Worm (Caenorhabditis elegans) whole organism, L1 larva: ENCODE measurements around the gene irg-2.

ENCODE experiments used
- C16A3.4 ChIP-seq: fragments of 150-350 bp; optimal IDR thresholded peaks from 2 replicates; lab custom pipeline; 2014; ENCODE audit warnings: missing biosample characterization, missing genetic modification characterization
- F16B12.6 ChIP-seq: fragments of 150-350 bp; optimal IDR thresholded peaks from 2 replicates; lab custom pipeline; 2014; ENCODE audit warnings: missing biosample characterization, missing genetic modification characterization
- aha-1 ChIP-seq: fragments of 150-350 bp; optimal IDR thresholded peaks from 2 replicates; lab custom pipeline; 2014; ENCODE audit warnings: missing biosample characterization, missing genetic modification characterization
- ceh-63 ChIP-seq: fragments of 200-800 bp; sonication (Bioruptor generic); optimal IDR thresholded peaks from 2 replicates; lab custom pipeline; 2018; ENCODE audit warnings: mild to moderate bottlenecking, missing genetic modification characterization, missing compliant biosample characterization
- ceh-88 ChIP-seq: fragments of 200-800 bp; sonication (Bioruptor generic); IDR thresholded peaks from 2 replicates; pipeline ENCODE4 v1.3.6; 2022; ENCODE audit warnings: missing genetic modification characterization, missing compliant biosample characterization
- dpl-1 ChIP-seq, 3 experiments: fragments of 150-350 bp in 2 of 3; sonication (generic microtip) in 1 of 3; optimal IDR thresholded peaks; 2 replicates each; lab custom pipeline; 2014 to 2017; ENCODE audit warnings: missing biosample characterization in 3 of 3, missing genetic modification characterization in 3 of 3, missing genetic modification reagents in 3 of 3
- dsc-1 ChIP-seq: sonication (generic microtip); optimal IDR thresholded peaks from 2 replicates; lab custom pipeline; 2016; ENCODE audit warnings: mild to moderate bottlenecking, missing genetic modification characterization, missing compliant biosample characterization
- efl-1 ChIP-seq, 4 experiments: fragments of 150-350 bp; optimal IDR thresholded peaks in 3 of 4; peaks in 1 of 4; 1 replicate in 1 of 4; 2 replicates in 3 of 4; lab custom pipeline; 2014; ENCODE audit warnings: missing biosample characterization in 2 of 4, missing genetic modification characterization in 2 of 4, missing genetic modification reagents in 2 of 4
- efl-3 ChIP-seq: fragments of 200-800 bp; sonication (Bioruptor generic); optimal IDR thresholded peaks from 2 replicates; lab custom pipeline; 2018; ENCODE audit warnings: mild to moderate bottlenecking, missing genetic modification characterization, missing compliant biosample characterization
- egl-13 ChIP-seq: sonication (generic microtip); optimal IDR thresholded peaks from 2 replicates; lab custom pipeline; 2016; ENCODE audit warnings: missing genotype, missing genetic modification reagents, missing genetic modification characterization, missing compliant biosample characterization
- fkh-10 ChIP-seq: sonication (generic microtip); optimal IDR thresholded peaks from 2 replicates; lab custom pipeline; 2017; ENCODE audit warnings: missing biosample characterization, missing genetic modification reagents, missing genetic modification characterization
- fkh-8 ChIP-seq: sonication (generic microtip); optimal IDR thresholded peaks from 2 replicates; lab custom pipeline; 2016; ENCODE audit warnings: mild to moderate bottlenecking, missing genetic modification characterization, missing compliant biosample characterization
- fos-1 ChIP-seq: fragments of 150-350 bp; optimal IDR thresholded peaks from 2 replicates; lab custom pipeline; 2014; ENCODE audit warnings: missing biosample characterization, missing genetic modification characterization
- grh-1 ChIP-seq: fragments of 200-800 bp; sonication (Bioruptor generic); IDR thresholded peaks from 2 replicates; pipeline ENCODE4 v1.3.6; 2022; ENCODE audit warnings: missing genetic modification reagents, missing genetic modification characterization, missing compliant biosample characterization
- hlh-17 ChIP-seq: fragments of 200-800 bp; sonication (Bioruptor generic); optimal IDR thresholded peaks from 2 replicates; lab custom pipeline; 2018; ENCODE audit warnings: missing genetic modification characterization, mild to moderate bottlenecking, missing compliant biosample characterization, moderate library complexity, borderline replicate concordance
- hlh-4 ChIP-seq: sonication (generic microtip); optimal IDR thresholded peaks from 2 replicates; lab custom pipeline; 2016; ENCODE audit warnings: mild to moderate bottlenecking, missing genetic modification characterization, missing compliant biosample characterization
- hpl-2 ChIP-seq: fragments of 150-350 bp; optimal IDR thresholded peaks from 2 replicates; lab custom pipeline; 2014; ENCODE audit warnings: missing biosample characterization, missing genetic modification reagents, missing genetic modification characterization
- isw-1 ChIP-seq: fragments of 200-800 bp; sonication (Bioruptor generic); IDR thresholded peaks from 2 replicates; pipeline ENCODE4 v1.3.6; 2022; ENCODE audit warnings: missing genetic modification characterization, missing compliant biosample characterization
- lin-13 ChIP-seq: fragments of 150-350 bp; optimal IDR thresholded peaks from 2 replicates; lab custom pipeline; 2014; ENCODE audit warnings: missing biosample characterization, missing genetic modification reagents, missing genetic modification characterization
- lin-15B ChIP-seq: fragments of 150-350 bp; sonication (generic microtip); optimal IDR thresholded peaks from 3 replicates; lab custom pipeline; 2014; ENCODE audit warnings: missing biosample characterization, missing genetic modification characterization
- lin-35 ChIP-seq, 2 experiments: fragments of 150-350 bp; optimal IDR thresholded peaks; 2 replicates each; lab custom pipeline; 2014; ENCODE audit warnings: missing biosample characterization in 2 of 2, missing genetic modification characterization in 2 of 2, missing genetic modification reagents in 2 of 2
- lsy-2 ChIP-seq, 2 experiments: fragments of 150-350 bp; optimal IDR thresholded peaks; 2 replicates each; lab custom pipeline; 2014; ENCODE audit warnings: missing biosample characterization in 2 of 2, missing genetic modification characterization in 2 of 2
- mab-9 ChIP-seq: fragments of 200-800 bp; sonication (Bioruptor generic); IDR thresholded peaks from 2 replicates; pipeline ENCODE4 v1.3.6; 2022; ENCODE audit warnings: missing genetic modification reagents, missing genetic modification characterization, missing compliant biosample characterization
- nhr-19 ChIP-seq: fragments of 200-800 bp; sonication (Bioruptor generic); conservative IDR thresholded peaks from 2 replicates; pipeline ENCODE4 v1.3.6; 2022; ENCODE audit warnings: missing genetic modification characterization, missing compliant biosample characterization
- nhr-20 ChIP-seq: sonication (generic microtip); optimal IDR thresholded peaks from 2 replicates; lab custom pipeline; 2016; ENCODE audit warnings: mild to moderate bottlenecking, missing genetic modification characterization, missing compliant biosample characterization
- nhr-47 ChIP-seq: sonication (generic microtip); optimal IDR thresholded peaks from 2 replicates; lab custom pipeline; 2016; ENCODE audit warnings: mild to moderate bottlenecking, missing genetic modification characterization, moderate library complexity, missing compliant biosample characterization
- nhr-76 ChIP-seq: sonication (generic microtip); optimal IDR thresholded peaks from 2 replicates; lab custom pipeline; 2017; ENCODE audit warnings: missing biosample characterization, missing genetic modification characterization
- nhr-85 ChIP-seq: sonication (generic microtip); peaks from one replicate; lab custom pipeline; 2016; ENCODE audit warnings: missing genetic modification characterization, inconsistent platforms, missing compliant biosample characterization
- nhr-90 ChIP-seq: sonication (generic microtip); optimal IDR thresholded peaks from 2 replicates; lab custom pipeline; 2016; ENCODE audit warnings: mild to moderate bottlenecking, missing genetic modification characterization, missing compliant biosample characterization; ENCODE audit not compliant: poor library complexity
- pax-3 ChIP-seq: fragments of 200-800 bp; sonication (Bioruptor generic); optimal IDR thresholded peaks from 2 replicates; lab custom pipeline; 2018; ENCODE audit warnings: mild to moderate bottlenecking, missing genetic modification characterization, moderate library complexity, missing compliant biosample characterization
- rnt-1 ChIP-seq: sonication (generic microtip); optimal IDR thresholded peaks from 2 replicates; lab custom pipeline; 2016; ENCODE audit warnings: mild to moderate bottlenecking, missing genetic modification characterization, moderate library complexity, missing compliant biosample characterization
- snpc-4 ChIP-seq: fragments of 150-350 bp; optimal IDR thresholded peaks from 2 replicates; lab custom pipeline; 2014; ENCODE audit warnings: missing biosample characterization, missing genetic modification characterization
- snu-23 ChIP-seq: sonication (generic microtip); optimal IDR thresholded peaks from 2 replicates; lab custom pipeline; 2016; ENCODE audit warnings: missing genetic modification characterization, missing compliant biosample characterization
- sptf-1 ChIP-seq: fragments of 150-350 bp; optimal IDR thresholded peaks from 2 replicates; lab custom pipeline; 2014; ENCODE audit warnings: missing biosample characterization, missing genetic modification characterization
- swsn-7 ChIP-seq: sonication (generic microtip); optimal IDR thresholded peaks from 2 replicates; lab custom pipeline; 2016; ENCODE audit warnings: missing genetic modification characterization, missing compliant biosample characterization
- unc-86 ChIP-seq: sonication (generic microtip); optimal IDR thresholded peaks from 2 replicates; lab custom pipeline; 2016; ENCODE audit warnings: missing genetic modification characterization, missing compliant biosample characterization
- unc-98 ChIP-seq: fragments of 200-800 bp; sonication (Bioruptor generic); IDR thresholded peaks from 2 replicates; pipeline ENCODE4 v1.3.6; 2022; ENCODE audit warnings: missing genetic modification characterization, missing compliant biosample characterization
- xbp-1 ChIP-seq: sonication (generic microtip); optimal IDR thresholded peaks from 2 replicates; lab custom pipeline; 2016; ENCODE audit warnings: missing genetic modification characterization, missing compliant biosample characterization

irg-2 gene

DNA sequence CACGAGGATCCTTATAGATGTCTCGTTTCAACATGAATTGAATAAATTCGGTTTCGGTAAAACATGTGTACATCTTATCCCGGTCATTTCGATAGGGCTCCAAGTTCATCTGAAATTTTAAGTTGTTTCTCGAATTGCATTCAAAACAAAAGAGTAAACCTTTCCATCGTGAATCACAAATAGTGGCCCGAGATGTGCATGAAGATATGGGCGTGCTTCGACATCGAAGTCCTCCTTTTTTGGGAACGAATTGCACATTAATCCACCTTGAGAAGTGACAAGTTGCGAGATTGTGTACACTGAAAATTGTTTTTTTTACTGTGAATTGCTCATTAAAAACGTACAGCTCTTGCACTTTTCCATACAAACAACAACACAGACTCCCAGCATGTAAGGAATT lies 14.2 kb downstream of the irg-2 start:
- no peak for TF ChIP-seq snpc-4 (tag; lab: Kevin White, UChicago)
- TF ChIP-seq egl-13 (tag; lab: Kevin White, UChicago) = no peak
- no peak for TF ChIP-seq snu-23
- no peak for TF ChIP-seq lin-13 (GFP tag; lab: Kevin White, UChicago)
- no peak for TF ChIP-seq hlh-4 (tag; lab: Kevin White, UChicago)
- no peak for TF ChIP-seq hpl-2 (GFP tag; lab: Kevin White, UChicago)
- no peak for TF ChIP-seq lin-15B (tag; lab: Kevin White, UChicago)
- no peak for TF ChIP-seq hlh-17
- TF ChIP-seq efl-3 (GFP tag; lab: Kevin White, UChicago) = no peak
- TF ChIP-seq nhr-90 = no peak
- no peak for TF ChIP-seq aha-1
- TF ChIP-seq fkh-10 (GFP tag; lab: Kevin White, UChicago) = no peak
- no peak for TF ChIP-seq sptf-1 (tag; lab: Kevin White, UChicago)
- no peak for TF ChIP-seq nhr-76 (tag; lab: Kevin White, UChicago)
- TF ChIP-seq isw-1 = no peak
- no peak for TF ChIP-seq pax-3
- no peak for TF ChIP-seq ceh-63 (GFP tag; lab: Kevin White, UChicago)
- TF ChIP-seq fos-1 (tag; lab: Kevin White, UChicago) = no peak
- no peak for TF ChIP-seq C16A3.4 (tag; lab: Kevin White, UChicago)

DNA sequence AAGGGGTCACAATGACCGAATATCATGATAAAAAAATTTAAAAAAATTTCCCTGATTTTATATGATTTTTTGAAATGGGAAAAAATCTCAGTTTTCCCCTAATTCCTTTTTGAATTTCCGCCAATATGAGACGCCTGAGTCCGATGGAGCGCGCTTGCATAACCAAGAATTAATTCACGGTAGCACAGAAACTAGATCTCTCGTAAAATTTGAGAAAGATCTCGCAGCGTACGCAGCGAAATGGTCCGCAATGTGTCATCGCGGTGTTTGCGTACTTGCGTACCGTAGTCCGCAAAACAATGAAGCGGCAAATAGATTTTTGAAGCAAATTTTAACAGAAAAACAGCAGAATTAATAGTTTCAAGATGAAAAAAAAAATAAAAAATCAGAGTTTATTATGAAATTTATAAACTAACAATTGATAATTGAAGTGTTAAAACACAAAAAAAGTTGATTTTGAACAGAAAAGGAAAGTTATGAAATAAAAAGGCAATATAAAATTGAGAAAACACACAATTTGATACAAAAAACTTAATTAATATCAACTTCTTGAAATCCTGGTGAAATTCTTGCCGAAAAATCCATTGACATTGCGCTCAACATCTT lies 21.7 kb downstream of the irg-2 start:
- TF ChIP-seq mab-9 (GFP tag; lab: Robert Waterston, UW) = peak; percentile 84
- peak; percentile 42 to 67 (median 48) for TF ChIP-seq dpl-1 (GFP tag; optimal IDR thresholded peaks at IDR 0.05; lab: Kevin White, UChicago)
- peak; percentile 37 for TF ChIP-seq swsn-7 (tag; lab: Kevin White, UChicago)
- TF ChIP-seq fkh-8 (tag; lab: Kevin White, UChicago) = peak; percentile 19
- TF ChIP-seq ceh-88 (GFP tag; lab: Robert Waterston, UW) = peak; percentile 84
- TF ChIP-seq unc-86 = peak; percentile 34
- TF ChIP-seq xbp-1 (tag; lab: Kevin White, UChicago) = peak; percentile 45
- peak; percentile 81 to 93 for TF ChIP-seq lsy-2 (tag; optimal IDR thresholded peaks at IDR 0.05; lab: Kevin White, UChicago)
- TF ChIP-seq unc-98 (GFP tag; lab: Robert Waterston, UW) = peak; percentile 89
- TF ChIP-seq nhr-19 (GFP tag; lab: Robert Waterston, UW) = peak; percentile 93
- peak; percentile 62 to 75 for TF ChIP-seq efl-1 (optimal IDR thresholded peaks at IDR 0.05; lab: Kevin White, UChicago)
- TF ChIP-seq efl-1 (GFP tag; optimal IDR thresholded peaks at IDR 0.05 in 1 of 2; lab: Kevin White, UChicago) = peak; percentile 69 to 96
- peak; percentile 49 for TF ChIP-seq F16B12.6
- TF ChIP-seq grh-1 (GFP tag; lab: Robert Waterston, UW) = peak; percentile 86
- TF ChIP-seq nhr-85 = peak; percentile 65
- peak; percentile 73 for TF ChIP-seq nhr-47 (tag; lab: Kevin White, UChicago)
- TF ChIP-seq lin-35 (GFP tag; optimal IDR thresholded peaks at IDR 0.05; lab: Kevin White, UChicago) = peak; percentile 48 to 70
- TF ChIP-seq dsc-1 (tag; lab: Kevin White, UChicago) = peak; percentile 38
- peak; percentile 48 for TF ChIP-seq nhr-20 (tag; lab: Kevin White, UChicago)
- TF ChIP-seq rnt-1 (tag; lab: Kevin White, UChicago) = peak; percentile 58
- TF ChIP-seq isw-1 = peak; percentile 88
- TF ChIP-seq, all 84 proteins: peak for 20; not testable (repeated sequence) for 64

DNA sequence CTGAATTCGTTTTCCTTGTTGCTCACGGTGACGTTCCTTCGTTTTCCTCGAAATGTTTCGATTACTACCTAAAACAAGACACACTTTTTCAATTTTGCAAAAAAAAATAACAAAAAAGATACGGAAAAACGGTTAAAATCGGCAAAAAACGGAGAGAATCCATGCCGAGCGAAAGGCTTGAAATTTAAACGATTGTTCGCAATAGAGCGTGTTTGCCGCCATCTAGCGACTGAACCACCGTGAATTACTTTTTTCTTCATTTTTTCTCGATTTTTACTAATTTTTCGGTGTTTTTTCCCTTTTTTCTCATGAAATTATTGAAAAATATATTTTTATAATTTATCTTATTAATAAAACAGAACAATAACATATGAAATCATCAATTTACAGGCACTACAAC lies 24.2 kb downstream of the irg-2 start:
- TF ChIP-seq lsy-2 (tag; optimal IDR thresholded peaks at IDR 0.05; lab: Kevin White, UChicago) = peak in 1 of 2 experiments; percentile 13
